Fruit fly (Drosophila melanogaster) whole organism, larva: Measurements from ENCODE around the gene CG3635.

ENCODE experiments used
- noc ChIP-seq: fragments of 200-800 bp; sonication (Bioruptor generic); optimal IDR thresholded peaks from 3 replicates; lab custom pipeline; 2019; ENCODE audit warnings: missing biosample characterization, mild to moderate bottlenecking, missing genetic modification characterization, moderate library complexity

CG3635 gene

DNA sequence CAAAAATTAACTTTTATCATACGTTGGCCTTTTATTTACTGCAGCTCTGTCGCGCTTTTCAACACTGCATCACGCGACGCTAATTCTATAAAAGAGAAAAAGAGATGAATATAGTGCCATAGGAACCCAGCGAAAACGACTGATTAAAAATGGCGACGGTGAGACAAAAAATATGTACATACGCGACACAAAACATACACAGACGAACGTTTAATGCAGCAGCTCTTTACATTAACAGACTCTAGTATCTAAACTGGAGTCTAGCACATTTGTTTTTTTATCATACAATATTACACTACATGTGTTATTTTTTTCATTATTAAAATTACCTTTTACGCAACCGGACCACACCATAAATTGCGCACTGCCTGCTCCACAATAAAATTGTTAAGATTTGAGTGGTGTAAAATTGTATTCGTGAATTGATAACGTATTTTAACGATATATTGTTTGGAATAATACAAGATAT lies 6.6 kb upstream of the CG3635 start:
- no peak for TF ChIP-seq noc

DNA sequence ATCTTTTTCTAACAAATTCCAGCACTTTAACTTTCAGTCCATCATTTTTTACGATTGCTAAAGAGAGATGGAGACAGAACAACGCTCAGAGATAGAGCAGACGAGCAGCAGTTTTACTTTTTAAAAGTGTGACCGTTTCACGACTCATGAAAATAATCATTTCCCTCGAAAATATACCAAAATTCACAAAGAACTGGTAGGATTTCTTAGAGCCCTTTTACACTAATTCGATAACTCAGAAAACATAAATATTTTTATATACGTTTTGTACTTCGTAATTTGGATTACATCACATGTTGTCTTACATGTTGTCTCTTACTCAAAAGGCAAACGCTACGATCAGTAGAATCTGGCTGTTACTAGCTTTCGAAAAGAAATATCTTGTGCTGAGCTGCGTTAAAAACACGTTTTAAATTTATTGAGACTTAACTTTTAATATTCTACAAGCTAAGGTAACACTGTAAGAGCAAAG lies 6.1 kb upstream of the CG3635 start, which contains the start of gene Clamp:
Clamp (minus strand) TSS at position 100 of the 472 bp plus-strand sequence.
- TF ChIP-seq noc, result no peak

DNA sequence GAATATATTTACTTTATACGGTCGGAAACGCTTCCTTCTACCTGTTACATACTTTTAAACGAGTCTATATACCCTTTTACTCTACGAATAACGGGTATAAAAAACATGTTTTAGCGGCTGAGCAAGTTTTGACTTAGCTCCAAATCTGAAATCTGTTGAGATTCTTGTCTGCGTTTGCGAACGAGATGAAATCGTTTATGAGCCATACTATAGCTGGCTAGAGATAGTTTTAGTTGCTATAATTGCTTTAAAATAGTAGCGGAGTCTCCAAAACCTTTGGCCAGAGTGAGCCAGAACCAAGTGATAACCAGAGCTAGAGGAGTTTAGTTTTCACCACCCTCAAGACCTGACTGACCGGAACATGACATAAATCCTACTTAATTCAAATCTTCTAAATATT lies 1.2 kb downstream of the CG3635 start:
- no peak for TF ChIP-seq noc

dm6 chr2L:22214276-22214675 lies 39.1 kb downstream of the CG3635 start, which contains the start of gene Ir40a:
TSS of gene Ir40a (minus strand) at chr2L:22214376.
- no peak for TF ChIP-seq noc
